Worm (Caenorhabditis elegans) whole organism, late embryonic: ENCODE data around the gene xpo-1.

Experiments used
- C38D4.7 ChIP-seq: fragments of 200-800 bp; sonication (Bioruptor generic); optimal IDR thresholded peaks from 2 replicates; lab custom pipeline; 2018; ENCODE audit warnings: mild to moderate bottlenecking, missing genetic modification characterization, moderate library complexity, missing compliant biosample characterization
- K09A11.1 ChIP-seq: sonication (generic microtip); optimal IDR thresholded peaks from 2 replicates; lab custom pipeline; 2017; ENCODE audit warnings: antibody characterized with exemption, mild to moderate bottlenecking, missing genetic modification characterization, missing compliant biosample characterization; ENCODE audit not compliant: insufficient read depth
- T23F11.4 ChIP-seq: fragments of 200-800 bp; sonication (Bioruptor generic); optimal IDR thresholded peaks from 2 replicates; lab custom pipeline; 2018; ENCODE audit warnings: mild to moderate bottlenecking, missing genetic modification characterization, missing compliant biosample characterization
- ceh-14 ChIP-seq: sonication (generic microtip); optimal IDR thresholded peaks from 2 replicates; lab custom pipeline; 2016; ENCODE audit warnings: missing genotype, missing genetic modification characterization, missing compliant biosample characterization
- ceh-19 ChIP-seq: fragments of 200-800 bp; sonication (Bioruptor generic); optimal IDR thresholded peaks from 2 replicates; lab custom pipeline; 2018; ENCODE audit warnings: mild to moderate bottlenecking, missing genetic modification characterization, missing compliant biosample characterization
- ceh-2 ChIP-seq: sonication (generic microtip); optimal IDR thresholded peaks from 2 replicates; lab custom pipeline; 2016; ENCODE audit warnings: missing genotype, missing genetic modification characterization, missing compliant biosample characterization
- ceh-22 ChIP-seq: sonication (generic microtip); optimal IDR thresholded peaks from 2 replicates; lab custom pipeline; 2017; ENCODE audit warnings: missing biosample characterization, missing genetic modification characterization
- ceh-31 ChIP-seq: sonication (generic microtip); optimal IDR thresholded peaks from 2 replicates; lab custom pipeline; 2016; ENCODE audit warnings: missing genetic modification characterization, missing compliant biosample characterization
- ceh-45 ChIP-seq: fragments of 200-800 bp; sonication (Bioruptor generic); IDR thresholded peaks from 2 replicates; pipeline ENCODE4 v1.3.6; 2022; ENCODE audit warnings: missing genetic modification reagents, missing genetic modification characterization, missing compliant biosample characterization
- ceh-48 ChIP-seq: sonication (generic microtip); optimal IDR thresholded peaks from 2 replicates; lab custom pipeline; 2016; ENCODE audit warnings: missing genetic modification characterization, inconsistent platforms, missing compliant biosample characterization
- ceh-9 ChIP-seq: sonication (generic microtip); optimal IDR thresholded peaks from 2 replicates; lab custom pipeline; 2016; ENCODE audit warnings: mild to moderate bottlenecking, missing genetic modification characterization, inconsistent platforms, missing compliant biosample characterization
- fax-1 ChIP-seq: sonication (generic microtip); optimal IDR thresholded peaks from 2 replicates; lab custom pipeline; 2016; ENCODE audit warnings: missing genotype, missing genetic modification characterization, missing compliant biosample characterization
- fkh-10 ChIP-seq: fragments of 150-350 bp; optimal IDR thresholded peaks from 2 replicates; lab custom pipeline; 2014; ENCODE audit warnings: missing biosample characterization, missing genetic modification reagents, missing genetic modification characterization
- gmeb-2 ChIP-seq: sonication (generic microtip); optimal IDR thresholded peaks from 2 replicates; lab custom pipeline; 2016; ENCODE audit warnings: missing genetic modification characterization, inconsistent platforms, missing compliant biosample characterization
- hlh-13 ChIP-seq: fragments of 200-800 bp; sonication (Bioruptor generic); optimal IDR thresholded peaks from 2 replicates; lab custom pipeline; 2018; ENCODE audit warnings: mild to moderate bottlenecking, missing genetic modification characterization, missing compliant biosample characterization
- hlh-15 ChIP-seq: sonication (generic microtip); optimal IDR thresholded peaks from 2 replicates; lab custom pipeline; 2016; ENCODE audit warnings: missing genetic modification characterization, missing compliant biosample characterization
- hlh-30 ChIP-seq: sonication (generic microtip); optimal IDR thresholded peaks from 2 replicates; lab custom pipeline; 2017; ENCODE audit warnings: antibody characterized with exemption, missing genetic modification characterization, missing compliant biosample characterization; ENCODE audit not compliant: insufficient read depth
- hlh-6 ChIP-seq: sonication (generic microtip); optimal IDR thresholded peaks from 2 replicates; lab custom pipeline; 2016; ENCODE audit warnings: missing genotype, missing genetic modification characterization, missing compliant biosample characterization
- lim-6 ChIP-seq: sonication (generic microtip); optimal IDR thresholded peaks from 2 replicates; lab custom pipeline; 2016; ENCODE audit warnings: missing genetic modification characterization, missing compliant biosample characterization
- lin-11 ChIP-seq: fragments of 200-800 bp; sonication (Bioruptor generic); optimal IDR thresholded peaks from 2 replicates; lab custom pipeline; 2018; ENCODE audit warnings: mild to moderate bottlenecking, missing genetic modification characterization, missing compliant biosample characterization
- mec-3 ChIP-seq: sonication (generic microtip); optimal IDR thresholded peaks from 2 replicates; lab custom pipeline; 2016; ENCODE audit warnings: borderline replicate concordance, missing genetic modification characterization, missing compliant biosample characterization
- nhr-232 ChIP-seq: sonication (generic microtip); optimal IDR thresholded peaks from 2 replicates; lab custom pipeline; 2016; ENCODE audit warnings: missing genetic modification characterization, missing compliant biosample characterization
- pax-1 ChIP-seq: fragments of 150-350 bp; optimal IDR thresholded peaks from 2 replicates; lab custom pipeline; 2014; ENCODE audit warnings: missing biosample characterization, missing genetic modification characterization
- pha-4 ChIP-seq: fragments of 150-350 bp; optimal IDR thresholded peaks from 2 replicates; lab custom pipeline; 2018; ENCODE audit warnings: missing biosample characterization, missing genetic modification reagents, missing genetic modification characterization
- ref-2 ChIP-seq: sonication (generic microtip); optimal IDR thresholded peaks from 2 replicates; lab custom pipeline; 2016; ENCODE audit warnings: missing genetic modification characterization, missing compliant biosample characterization
- sox-2 ChIP-seq: fragments of 200-800 bp; sonication (Bioruptor generic); IDR thresholded peaks from 2 replicates; pipeline ENCODE4 v1.3.6; 2022; ENCODE audit warnings: missing genetic modification reagents, missing genetic modification characterization, missing compliant biosample characterization
- sox-4 ChIP-seq: sonication (generic microtip); optimal IDR thresholded peaks from 2 replicates; lab custom pipeline; 2017; ENCODE audit warnings: mild to moderate bottlenecking, missing genetic modification characterization, inconsistent platforms, missing compliant biosample characterization
- tbx-7 ChIP-seq: sonication (generic microtip); optimal IDR thresholded peaks from 2 replicates; lab custom pipeline; 2016; ENCODE audit warnings: missing genotype, missing genetic modification characterization, missing compliant biosample characterization
- ttx-3 ChIP-seq: sonication (generic microtip); optimal IDR thresholded peaks from 2 replicates; lab custom pipeline; 2016; ENCODE audit warnings: missing genetic modification reagents, missing genetic modification characterization, missing compliant biosample characterization
- unc-3 ChIP-seq, 2 experiments: fragments of 200-800 bp in 1 of 2; sonication (Bioruptor generic) in 1 of 2; sonication (generic microtip) in 1 of 2; conservative IDR thresholded peaks in 1 of 2; optimal IDR thresholded peaks in 1 of 2; 2 replicates each; pipeline versions ENCODE4 v1.3.6 to Lab custom; 2016 to 2022; ENCODE audit warnings: missing compliant biosample characterization in 2 of 2, missing genetic modification characterization in 2 of 2, missing genetic modification reagents in 1 of 2
- unc-42 ChIP-seq: sonication (generic microtip); optimal IDR thresholded peaks from 2 replicates; lab custom pipeline; 2016; ENCODE audit warnings: missing genotype, missing genetic modification characterization, missing compliant biosample characterization
- ztf-16 ChIP-seq: sonication (generic microtip); optimal IDR thresholded peaks from 2 replicates; lab custom pipeline; 2017; ENCODE audit warnings: missing genetic modification characterization, missing compliant biosample characterization

xpo-1 gene

ce11 chrV:7839485-7839884, 34.6 kb downstream of the xpo-1 start, which contains the start of gene C37C3.12:
Gene C37C3.12, minus strand, starts transcription at chrV:7839585.
- no peak for TF ChIP-seq gmeb-2 (tag; lab: Kevin White, UChicago)
- TF ChIP-seq ztf-16 = no peak
- TF ChIP-seq ceh-31 (tag; lab: Kevin White, UChicago) = no peak
- TF ChIP-seq ref-2 (tag; lab: Kevin White, UChicago) = no peak
- no peak for TF ChIP-seq mec-3 (tag; lab: Kevin White, UChicago)
- TF ChIP-seq fax-1 (tag; lab: Kevin White, UChicago) = no peak

ce11 chrV:7842228-7842627, 37.4 kb downstream of the xpo-1 start, which contains the start of gene grd-8:
Gene grd-8, plus strand, starts transcription at chrV:7842528.
- no peak for TF ChIP-seq K09A11.1
- no peak for TF ChIP-seq ceh-48 (tag; lab: Kevin White, UChicago)
- no peak for TF ChIP-seq ceh-19 (GFP tag; lab: Kevin White, UChicago)
- TF ChIP-seq lim-6 (tag; lab: Kevin White, UChicago) = no peak
- no peak for TF ChIP-seq nhr-232 (tag; lab: Kevin White, UChicago)
- TF ChIP-seq lin-11 (tag; lab: Kevin White, UChicago) = no peak
- no peak for TF ChIP-seq T23F11.4 (GFP tag; lab: Kevin White, UChicago)
- no peak for TF ChIP-seq C38D4.7
- no peak for TF ChIP-seq ceh-22 (tag; lab: Kevin White, UChicago)

- TF ChIP-seq pha-4 (tag; lab: Kevin White, UChicago) = no peak
- TF ChIP-seq sox-2 = peak; percentile 44
- TF ChIP-seq, all 69 proteins: peak for 1
These were observed 42.3 kb downstream of the xpo-1 start, which contains the start of gene memo-1 for ce11 chrV:7847170-7847569. Gene memo-1, minus strand, starts transcription at chrV:7847171.

DNA sequence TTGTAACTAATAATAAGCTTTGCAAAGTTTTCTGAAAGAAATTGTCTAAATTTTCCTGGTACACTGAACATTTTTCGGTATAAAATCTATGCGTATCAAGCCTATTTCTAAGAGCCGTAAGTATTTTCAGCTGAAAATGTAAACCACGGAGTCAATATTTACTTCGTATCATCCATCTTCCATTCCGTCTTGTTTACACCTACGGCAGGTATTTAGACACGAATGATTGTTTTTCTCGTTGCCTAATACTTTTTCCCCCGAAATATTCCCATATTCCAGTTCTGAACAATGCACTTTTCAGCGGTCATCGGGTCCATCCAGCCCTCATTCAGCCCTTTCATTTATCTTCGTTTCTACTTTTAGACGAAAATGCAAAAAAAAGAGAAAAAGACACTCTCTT, 42.8 kb downstream of the xpo-1 start:
- TF ChIP-seq hlh-15 (tag; lab: Kevin White, UChicago) (no peak), ceh-2 (tag; lab: Kevin White, UChicago) (no peak), ceh-14 (tag; lab: Kevin White, UChicago) (no peak), pha-4 (tag; lab: Kevin White, UChicago) (no peak), hlh-30 (no peak), hlh-13 (GFP tag; lab: Kevin White, UChicago) (no peak), ceh-9 (tag; lab: Kevin White, UChicago) (no peak), sox-2 (no peak), tbx-7 (tag; lab: Kevin White, UChicago) (no peak), unc-42 (tag; lab: Kevin White, UChicago) (no peak), sox-4 (tag; lab: Kevin White, UChicago) (no peak), ceh-31 (tag; lab: Kevin White, UChicago) (no peak), gmeb-2 (tag; lab: Kevin White, UChicago) (no peak)

DNA sequence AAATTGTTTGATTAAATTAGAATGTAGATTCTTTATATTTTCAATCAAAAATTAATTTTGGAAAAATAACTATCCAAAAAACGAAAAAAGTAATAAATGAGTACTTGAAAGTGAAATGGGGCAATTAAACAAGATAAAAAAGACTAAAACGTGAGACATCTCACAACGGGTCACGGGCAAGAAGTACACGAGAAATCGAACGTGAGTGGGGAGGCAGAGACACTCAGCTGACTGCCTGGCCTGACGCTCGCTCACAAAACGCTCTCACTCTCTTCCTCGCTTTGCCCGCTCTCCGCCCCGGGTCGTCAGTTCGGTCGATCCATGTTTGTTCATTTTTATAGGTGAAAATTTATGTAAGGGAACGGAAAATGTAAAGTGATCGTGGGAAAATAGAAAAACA, 43.4 kb downstream of the xpo-1 start:
- TF ChIP-seq hlh-6 (tag; lab: Kevin White, UChicago) (no peak), hlh-15 (tag; lab: Kevin White, UChicago) (no peak), fkh-10 (no peak), ttx-3 (tag; lab: Kevin White, UChicago) (no peak), pha-4 (tag; lab: Kevin White, UChicago) (no peak), unc-42 (tag; lab: Kevin White, UChicago) (peak; percentile 5), lim-6 (tag; lab: Kevin White, UChicago) (no peak), pax-1 (tag; lab: Kevin White, UChicago) (no peak), mec-3 (tag; lab: Kevin White, UChicago) (no peak), unc-3 (GFP tag; conservative IDR thresholded peaks at IDR 0.05; lab: Robert Waterston, UW) (no peak), unc-3 (tag; optimal IDR thresholded peaks at IDR 0.05; lab: Kevin White, UChicago) (no peak), hlh-30 (peak; percentile 72), ceh-45 (no peak)
